Worm (Caenorhabditis elegans): ENCODE measurements around the gene pax-2.

The pax-2 gene

ce11 chrIV:4215349-4215748 is 11.2 kb upstream of the pax-2 start (continued):
- TF ChIP-seq mes-2 (tag; optimal IDR thresholded peaks at IDR 0.05; ENCODE audit: poor library complexity, severe bottlenecking) (peak; percentile 35), Y105C5A.15 (GFP tag; IDR thresholded peaks at IDR 0.05) (no peak), ces-1 (GFP tag; optimal IDR thresholded peaks at IDR 0.05) (no peak), spr-3 (GFP tag; optimal IDR thresholded peaks at IDR 0.05) (no peak), dmd-6 (GFP tag; IDR thresholded peaks at IDR 0.05) (peak; percentile 53), duxl-1 (tag; optimal IDR thresholded peaks at IDR 0.05; ENCODE audit: poor library complexity) (peak; percentile 18), F49E8.2 (tag; optimal IDR thresholded peaks at IDR 0.05; ENCODE audit: borderline replicate concordance) (no peak), madf-5 (GFP tag; IDR thresholded peaks at IDR 0.05) (no peak), zfp-3 (GFP tag; conservative IDR thresholded peaks at IDR 0.05) (no peak), daf-16 (GFP tag; optimal IDR thresholded peaks at IDR 0.05) (no peak), daf-16 (tag; optimal IDR thresholded peaks at IDR 0.05) (peak; percentile 88), dmd-8 (GFP tag; IDR thresholded peaks at IDR 0.05) (no peak), mdt-29 (GFP tag; IDR thresholded peaks at IDR 0.05) (no peak), pqm-1 (tag; optimal IDR thresholded peaks at IDR 0.05) (no peak), saeg-2 (GFP tag; IDR thresholded peaks at IDR 0.05) (no peak), dpl-1 (GFP tag; optimal IDR thresholded peaks at IDR 0.05) (peak; percentile 36), set-16 (GFP tag; IDR thresholded peaks at IDR 0.05) (no peak), F10B5.3 (tag; optimal IDR thresholded peaks at IDR 0.05) (no peak), Y48G9A.11 (GFP tag; IDR thresholded peaks at IDR 0.05) (no peak), unc-130 (GFP tag; optimal IDR thresholded peaks at IDR 0.05) (no peak), mxl-2 (GFP tag; conservative IDR thresholded peaks at IDR 0.05) (no peak), zip-2 (tag; optimal IDR thresholded peaks at IDR 0.05) (no peak), snpc-1.2 (GFP tag; IDR thresholded peaks at IDR 0.05) (no peak), unc-39 (tag; optimal IDR thresholded peaks at IDR 0.05) (no peak), lim-7 (GFP tag; IDR thresholded peaks at IDR 0.05) (no peak), zfp-2 (tag; optimal IDR thresholded peaks at IDR 0.05) (no peak), nhr-11 (tag; optimal IDR thresholded peaks at IDR 0.05) (peak; percentile 28), pha-4 (GFP tag; IDR thresholded peaks at IDR 0.05) (no peak), pha-4 (tag; optimal IDR thresholded peaks at IDR 0.05) (peak; percentile 88), Y5F2A.4 (GFP tag; optimal IDR thresholded peaks at IDR 0.05) (no peak), nhr-42 (GFP tag; IDR thresholded peaks at IDR 0.05) (no peak), F37D6.2 (tag; optimal IDR thresholded peaks at IDR 0.05) (no peak), ztf-7 (tag; optimal IDR thresholded peaks at IDR 0.05) (no peak), ZK546.5 (tag; optimal IDR thresholded peaks at IDR 0.05) (no peak), tag-97 (GFP tag; IDR thresholded peaks at IDR 0.05) (0 out of 2 replicates have a peak, but pooled peaks have one; percentile 44), dmd-9 (GFP tag; IDR thresholded peaks at IDR 0.05) (no peak)

DNA sequence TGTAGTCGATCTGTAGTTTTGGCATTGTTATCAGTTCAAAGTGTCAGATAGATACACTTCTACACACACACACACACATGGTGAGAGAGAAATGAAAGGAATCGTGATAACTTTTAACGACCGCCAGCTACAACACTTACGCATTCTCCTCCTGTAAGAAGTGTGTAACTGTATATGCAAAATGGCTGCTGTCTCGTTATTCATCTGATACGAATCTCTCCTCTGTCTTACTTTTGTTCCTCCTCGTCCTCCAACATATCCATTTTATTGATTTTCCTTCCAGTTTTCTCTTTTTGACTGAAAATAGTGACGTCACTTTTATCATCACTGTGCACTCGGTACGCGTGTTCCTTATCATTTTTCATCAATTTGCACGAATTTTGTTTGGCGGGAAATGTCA is 8.6 kb upstream of the pax-2 start:
- TF ChIP-seq mdl-1 (tag; optimal IDR thresholded peaks at IDR 0.05) = peak in 1 of 2 experiments; percentile 61
- TF ChIP-seq F44E2.7 (GFP tag; IDR thresholded peaks at IDR 0.05) = no peak
- no peak for TF ChIP-seq daf-16 (GFP tag; optimal IDR thresholded peaks at IDR 0.05)
- TF ChIP-seq daf-16 (tag; optimal IDR thresholded peaks at IDR 0.05) = peak; percentile 48
- TF ChIP-seq mdt-29 (GFP tag; IDR thresholded peaks at IDR 0.05) = no peak
- TF ChIP-seq tag-97 (GFP tag; IDR thresholded peaks at IDR 0.05) = no peak
- peak; percentile 43; the same call in 1 of the 2 replicates for TF ChIP-seq php-3 (GFP tag; IDR thresholded peaks at IDR 0.05)
- TF ChIP-seq dve-1 (tag; optimal IDR thresholded peaks at IDR 0.05; ENCODE audit: insufficient read depth) = peak; percentile 46
- TF ChIP-seq nhr-48 (tag; optimal IDR thresholded peaks at IDR 0.05) = peak; percentile 78
- TF ChIP-seq mep-1 (tag; optimal IDR thresholded peaks at IDR 0.05) = peak; percentile 0
- peak in 1 of 2 experiments; percentile 74 for TF ChIP-seq unc-62 (GFP tag; optimal IDR thresholded peaks at IDR 0.05 in 1 of 2)
- no peak for TF ChIP-seq unc-62 (tag; optimal IDR thresholded peaks at IDR 0.05)
- TF ChIP-seq ZK337.2 (GFP tag; IDR thresholded peaks at IDR 0.05) = no peak
- no peak for TF ChIP-seq dmd-9 (GFP tag; IDR thresholded peaks at IDR 0.05)
- TF ChIP-seq lin-13 (GFP tag; optimal IDR thresholded peaks at IDR 0.05) = peak; percentile 50
- TF ChIP-seq pqm-1 (tag; optimal IDR thresholded peaks at IDR 0.05) = peak; percentile 44
- no peak for TF ChIP-seq D1046.2 (GFP tag; IDR thresholded peaks at IDR 0.05)
- peak; percentile 100 for TF ChIP-seq nhr-28 (tag; optimal IDR thresholded peaks at IDR 0.05)
- TF ChIP-seq hlh-11 (tag; optimal IDR thresholded peaks at IDR 0.05) = peak; percentile 51
- TF ChIP-seq spr-1 (tag; optimal IDR thresholded peaks at IDR 0.05) = no peak
- peak in 1 of 2 experiments; percentile 24 for TF ChIP-seq hif-1 (tag; optimal IDR thresholded peaks at IDR 0.05)
- no peak for TF ChIP-seq lin-1 (GFP tag; IDR thresholded peaks at IDR 0.05)
- TF ChIP-seq dmd-6 (GFP tag; IDR thresholded peaks at IDR 0.05) = peak; percentile 70
- TF ChIP-seq dpl-1 (GFP tag; optimal IDR thresholded peaks at IDR 0.05) = no peak

Data from whole organism, L4 larva.